Fruit fly (Drosophila melanogaster) whole organism, adult: ENCODE results near the gene Cp7Fb.

Experiments
- CG11617 ChIP-seq: fragments of 200-800 bp; sonication (Bioruptor generic); optimal IDR thresholded peaks from 2 replicates; lab custom pipeline; 2017; ENCODE audit warnings: mild to moderate bottlenecking, missing biosample characterization, missing genetic modification reagents, missing genetic modification characterization
- CG12768 ChIP-seq: fragments of 200-800 bp; sonication (Bioruptor generic); optimal IDR thresholded peaks from 2 replicates; lab custom pipeline; 2017; ENCODE audit warnings: missing biosample characterization, missing genetic modification characterization, mild to moderate bottlenecking, moderate library complexity, missing genetic modification reagents
- CG14711 ChIP-seq: fragments of 200-800 bp; sonication (Bioruptor generic); optimal IDR thresholded peaks from 2 replicates; lab custom pipeline; 2018; ENCODE audit warnings: missing biosample characterization, mild to moderate bottlenecking, missing genetic modification characterization, moderate library complexity
- CG1620 ChIP-seq: fragments of 200-800 bp; sonication (Bioruptor generic); optimal IDR thresholded peaks from 2 replicates; lab custom pipeline; 2016; ENCODE audit warnings: missing biosample characterization, missing genetic modification characterization
- CG33017 ChIP-seq: fragments of 200-800 bp; sonication (Bioruptor generic); optimal IDR thresholded peaks from 2 replicates; lab custom pipeline; 2018; ENCODE audit warnings: missing biosample characterization, mild to moderate bottlenecking, missing genetic modification characterization, moderate library complexity
- CG5204 ChIP-seq: fragments of 200-800 bp; sonication (Bioruptor generic); optimal IDR thresholded peaks from 2 replicates; lab custom pipeline; 2016; ENCODE audit warnings: missing biosample characterization, missing genetic modification characterization
- CG7045 ChIP-seq: fragments of 200-800 bp; sonication (Bioruptor generic); optimal IDR thresholded peaks from 2 replicates; lab custom pipeline; 2017; ENCODE audit warnings: missing biosample characterization, mild to moderate bottlenecking, missing genetic modification characterization
- CG7101 ChIP-seq: fragments of 200-800 bp; sonication (Bioruptor generic); optimal IDR thresholded peaks from 2 replicates; lab custom pipeline; 2018; ENCODE audit warnings: missing biosample characterization, mild to moderate bottlenecking, missing genetic modification characterization, moderate library complexity
- Clk ChIP-seq: fragments of 200-800 bp; sonication (Bioruptor generic); optimal IDR thresholded peaks from 2 replicates; lab custom pipeline; 2017; ENCODE audit warnings: missing biosample characterization, missing genetic modification characterization
- Crg-1 ChIP-seq: fragments of 200-800 bp; sonication (Bioruptor generic); optimal IDR thresholded peaks from 2 replicates; lab custom pipeline; 2016; ENCODE audit warnings: missing biosample characterization, missing genetic modification characterization
- Hr96 ChIP-seq: fragments of 200-800 bp; sonication (Bioruptor generic); optimal IDR thresholded peaks from 2 replicates; lab custom pipeline; 2016; ENCODE audit warnings: missing biosample characterization, missing genetic modification characterization
- Mnt ChIP-seq: fragments of 200-800 bp; sonication (Bioruptor generic); optimal IDR thresholded peaks from 2 replicates; lab custom pipeline; 2016; ENCODE audit warnings: missing biosample characterization, mild to moderate bottlenecking, missing genetic modification characterization
- bab1 ChIP-seq: fragments of 200-800 bp; sonication (Bioruptor generic); optimal IDR thresholded peaks from 3 replicates; lab custom pipeline; 2019; ENCODE audit warnings: missing biosample characterization, mild to moderate bottlenecking, missing genetic modification characterization, moderate library complexity
- cic ChIP-seq: fragments of 200-800 bp; sonication (Bioruptor generic); optimal IDR thresholded peaks from 2 replicates; lab custom pipeline; 2017; ENCODE audit warnings: missing biosample characterization, mild to moderate bottlenecking, missing genetic modification characterization, moderate library complexity
- cnc ChIP-seq, 2 experiments: fragments of >200 bp; optimal IDR thresholded peaks; 2 replicates each; lab custom pipeline; 2017
- kay ChIP-seq: fragments of 200-800 bp; sonication (Bioruptor generic); peaks from one replicate; lab custom pipeline; 2016; ENCODE audit warnings: missing biosample characterization, missing genetic modification characterization, borderline replicate concordance
- ovo ChIP-seq: fragments of 200-800 bp; sonication (Bioruptor generic); optimal IDR thresholded peaks from 2 replicates; lab custom pipeline; 2016; ENCODE audit warnings: missing biosample characterization, missing genetic modification characterization
- pad ChIP-seq: fragments of 200-800 bp; sonication (Bioruptor generic); optimal IDR thresholded peaks from 3 replicates; lab custom pipeline; 2017; ENCODE audit warnings: missing biosample characterization, missing genetic modification characterization, mild to moderate bottlenecking, moderate library complexity, missing genetic modification reagents
- tj ChIP-seq: fragments of 200-800 bp; sonication (Bioruptor generic); optimal IDR thresholded peaks from 3 replicates; lab custom pipeline; 2017; ENCODE audit warnings: missing biosample characterization, mild to moderate bottlenecking, missing genetic modification characterization, moderate library complexity
- toe ChIP-seq: fragments of 200-800 bp; sonication (Bioruptor generic); optimal IDR thresholded peaks from 2 replicates; lab custom pipeline; 2016; ENCODE audit warnings: missing biosample characterization, missing genetic modification characterization

Cp7Fb gene

dm6 chrX:8491452-8492046 is 17.9 kb downstream of the Cp7Fb start:
- TF ChIP-seq Hr96 (GFP tag; lab: Kevin White, UChicago): no peak
- TF ChIP-seq bab1 (GFP tag; lab: Kevin White, UChicago): peak; percentile 95
- TF ChIP-seq ovo (GFP tag; lab: Kevin White, UChicago): no peak
- TF ChIP-seq CG1620 (GFP tag; lab: Kevin White, UChicago): peak; percentile 31

dm6 chrX:8492849-8493248 is 19.2 kb downstream of the Cp7Fb start:
- TF ChIP-seq CG33017 (tag; lab: Kevin White, UChicago): peak; percentile 22
- peak; percentile 82 for TF ChIP-seq CG14711 (tag; lab: Kevin White, UChicago)
- no peak for TF ChIP-seq toe
- TF ChIP-seq ovo (GFP tag; lab: Kevin White, UChicago): no peak
- peak; percentile 47 for TF ChIP-seq tj (GFP tag; lab: Kevin White, UChicago)
- TF ChIP-seq CG1620 (GFP tag; lab: Kevin White, UChicago): peak; percentile 58
- no peak for TF ChIP-seq Hr96 (GFP tag; lab: Kevin White, UChicago)
- no peak for TF ChIP-seq Mnt (GFP tag; lab: Kevin White, UChicago)
- peak; percentile 68 for TF ChIP-seq Crg-1 (GFP tag; lab: Kevin White, UChicago)
- TF ChIP-seq bab1 (GFP tag; lab: Kevin White, UChicago): peak; percentile 99
- no peak for TF ChIP-seq kay (GFP tag; lab: Kevin White, UChicago)
- no peak for TF ChIP-seq cic (GFP tag; lab: Kevin White, UChicago)
- TF ChIP-seq Clk: no peak
- TF ChIP-seq CG11617 (GFP tag; lab: Kevin White, UChicago): peak; percentile 36
- peak; percentile 58 for TF ChIP-seq pad (GFP tag; lab: Kevin White, UChicago)
- TF ChIP-seq CG12768 (GFP tag; lab: Kevin White, UChicago): no peak
- peak; percentile 67 for TF ChIP-seq CG7045
- no peak for TF ChIP-seq CG5204 (GFP tag; lab: Kevin White, UChicago)
- TF ChIP-seq CG7101: peak; percentile 80
- no peak for TF ChIP-seq cnc (optimal IDR thresholded peaks at IDR 0.05; lab: Kevin White, UChicago)

- TF ChIP-seq ovo (GFP tag; lab: Kevin White, UChicago) (peak; percentile 21), CG7101 (peak; percentile 12), CG11617 (GFP tag; lab: Kevin White, UChicago) (no peak), bab1 (GFP tag; lab: Kevin White, UChicago) (peak; percentile 60)
Observed at dm6 chrX:8493473-8493872, 19.8 kb downstream of the Cp7Fb start.

- peak; percentile 4 for TF ChIP-seq cic (GFP tag; lab: Kevin White, UChicago)
- TF ChIP-seq CG33017 (tag; lab: Kevin White, UChicago): no peak
Observed at dm6 chrX:8496362-8496761, 22.7 kb downstream of the Cp7Fb start.

- no peak for TF ChIP-seq Mnt (GFP tag; lab: Kevin White, UChicago)
- peak; percentile 1 for TF ChIP-seq CG7101
Observed at dm6 chrX:8497604-8498232, 24.1 kb downstream of the Cp7Fb start.

- TF ChIP-seq ovo (GFP tag; lab: Kevin White, UChicago) (no peak), CG1620 (GFP tag; lab: Kevin White, UChicago) (no peak), Clk (no peak), CG11617 (GFP tag; lab: Kevin White, UChicago) (no peak), Hr96 (GFP tag; lab: Kevin White, UChicago) (no peak), Crg-1 (GFP tag; lab: Kevin White, UChicago) (no peak), bab1 (GFP tag; lab: Kevin White, UChicago) (no peak), toe (no peak), CG7101 (no peak)
Observed at dm6 chrX:8499151-8499550, 25.5 kb downstream of the Cp7Fb start.

- TF ChIP-seq Clk: no peak
- TF ChIP-seq CG7045: no peak
- no peak for TF ChIP-seq tj (GFP tag; lab: Kevin White, UChicago)
- no peak for TF ChIP-seq Crg-1 (GFP tag; lab: Kevin White, UChicago)
- TF ChIP-seq CG5204 (GFP tag; lab: Kevin White, UChicago): no peak
- TF ChIP-seq Mnt (GFP tag; lab: Kevin White, UChicago): no peak
- TF ChIP-seq bab1 (GFP tag; lab: Kevin White, UChicago): no peak
- TF ChIP-seq CG1620 (GFP tag; lab: Kevin White, UChicago): no peak
- TF ChIP-seq CG12768 (GFP tag; lab: Kevin White, UChicago): no peak
- TF ChIP-seq CG14711 (tag; lab: Kevin White, UChicago): no peak
- no peak for TF ChIP-seq CG7101
- no peak for TF ChIP-seq cic (GFP tag; lab: Kevin White, UChicago)
- TF ChIP-seq Hr96 (GFP tag; lab: Kevin White, UChicago): no peak
- TF ChIP-seq CG33017 (tag; lab: Kevin White, UChicago): no peak
- no peak for TF ChIP-seq cnc (optimal IDR thresholded peaks at IDR 0.05; lab: Kevin White, UChicago)
Observed at dm6 chrX:8501374-8501773, 27.7 kb downstream of the Cp7Fb start.
